Worm (Caenorhabditis elegans): Measurements from ENCODE around the gene such-1.

DNA sequence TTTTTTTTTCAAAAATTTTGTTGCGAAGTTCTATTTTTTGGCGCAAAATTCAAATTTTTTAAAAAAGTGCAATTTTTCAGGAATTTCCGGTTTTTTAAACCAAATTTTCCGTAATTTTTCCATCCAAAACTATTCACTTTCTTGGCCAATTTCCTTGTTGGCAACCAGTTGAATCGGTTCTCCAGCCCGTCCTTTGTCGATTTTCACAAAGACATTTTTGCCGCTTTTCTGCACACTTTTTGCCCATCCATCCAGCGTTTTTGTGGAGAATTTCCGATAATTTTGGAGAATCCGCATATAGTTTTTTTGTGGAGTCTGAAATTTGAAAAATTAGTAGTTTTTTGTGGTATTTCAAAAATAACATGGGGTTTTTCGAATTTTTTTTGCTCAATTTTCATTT, 31.1 kb downstream of the such-1 start:
- TF ChIP-seq tra-4 (tag; optimal IDR thresholded peaks at IDR 0.05) (no peak), ama-1 (optimal IDR thresholded peaks at IDR 0.05) (no peak), B0310.2 (tag; optimal IDR thresholded peaks at IDR 0.05) (no peak), hnd-1 (tag; optimal IDR thresholded peaks at IDR 0.05) (no peak), hmg-4 (GFP tag; optimal IDR thresholded peaks at IDR 0.05) (no peak), flt-1 (GFP tag; IDR thresholded peaks at IDR 0.05) (no peak), aly-1 (tag; optimal IDR thresholded peaks at IDR 0.05) (no peak), tbx-11 (GFP tag; IDR thresholded peaks at IDR 0.05) (no peak), ceh-36 (tag; optimal IDR thresholded peaks at IDR 0.05) (no peak), ceh-13 (GFP tag; optimal IDR thresholded peaks at IDR 0.05) (no peak), ets-7 (tag; optimal IDR thresholded peaks at IDR 0.05) (no peak), hmbx-1 (tag; optimal IDR thresholded peaks at IDR 0.05) (no peak), sea-1 (GFP tag; conservative IDR thresholded peaks at IDR 0.05) (no peak)
